Fruit fly (Drosophila melanogaster): ENCODE measurements around the gene CG33252.

DNA sequence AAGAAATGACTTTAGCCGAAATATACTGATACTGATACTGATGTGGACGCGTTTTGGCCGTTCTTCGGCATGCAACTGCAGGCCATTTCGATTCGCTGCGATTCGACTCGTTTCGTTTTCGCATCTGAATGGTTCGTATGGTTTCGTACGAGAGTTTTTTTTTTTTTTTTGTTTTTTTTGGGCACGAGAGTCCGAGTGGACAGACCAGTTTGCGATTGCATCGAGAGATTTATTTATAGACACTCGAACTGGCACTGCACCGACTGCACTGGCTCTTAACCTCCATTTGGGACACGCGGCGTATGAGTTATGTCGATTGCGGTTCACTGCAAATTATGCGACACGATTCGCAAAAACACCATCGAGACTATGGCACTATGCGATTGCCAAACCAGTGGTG is 9.1 kb upstream of the CG33252 start:
- TF ChIP-seq CG8388 (GFP tag; optimal IDR thresholded peaks at IDR 0.05) (no peak), Sin3A (optimal IDR thresholded peaks at IDR 0.05) (no peak), CG1024 (GFP tag; IDR thresholded peaks at IDR 0.05) (no peak), BtbVII (GFP tag; optimal IDR thresholded peaks at IDR 0.05) (no peak), run (tag; optimal IDR thresholded peaks at IDR 0.05) (no peak), CG15696 (tag; optimal IDR thresholded peaks at IDR 0.05) (no peak), Mes4 (GFP tag; optimal IDR thresholded peaks at IDR 0.05) (no peak), HLH54F (GFP tag; optimal IDR thresholded peaks at IDR 0.05) (no peak)

All from whole organism, embryonic.